Worm (Caenorhabditis elegans) whole organism, L3 larva: ENCODE data around the gene F59A1.16.
A peak's percentile ranks its signal among the peaks of the same experiment; 100 is the strongest.

ENCODE experiments used
- R02D3.7 ChIP-seq: fragments of 150-350 bp; optimal IDR thresholded peaks from 2 replicates; lab custom pipeline; 2014; ENCODE audit warnings: missing biosample characterization, missing genetic modification characterization
- ceh-16 ChIP-seq: sonication (generic microtip); optimal IDR thresholded peaks from 2 replicates; lab custom pipeline; 2017; ENCODE audit warnings: missing biosample characterization, missing genetic modification characterization
- ceh-28 ChIP-seq: fragments of 150-350 bp; optimal IDR thresholded peaks from 2 replicates; lab custom pipeline; 2014; ENCODE audit warnings: missing biosample characterization, missing genetic modification reagents, missing genetic modification characterization
- ceh-82 ChIP-seq: fragments of 150-350 bp; optimal IDR thresholded peaks from 2 replicates; lab custom pipeline; 2014; ENCODE audit warnings: missing biosample characterization, missing genetic modification characterization
- ceh-9 ChIP-seq: sonication (generic microtip); optimal IDR thresholded peaks from 2 replicates; lab custom pipeline; 2018; ENCODE audit warnings: missing biosample characterization, missing genetic modification characterization
- egl-27 ChIP-seq: sonication (generic microtip); optimal IDR thresholded peaks from 4 replicates; lab custom pipeline; 2017; ENCODE audit warnings: missing biosample characterization, missing genetic modification reagents, missing genetic modification characterization
- egl-5 ChIP-seq: fragments of 150-350 bp; optimal IDR thresholded peaks from 2 replicates; lab custom pipeline; 2017; ENCODE audit warnings: missing biosample characterization, missing genetic modification reagents, missing genetic modification characterization, inconsistent platforms
- elt-2 ChIP-seq: sonication (generic microtip); optimal IDR thresholded peaks from 2 replicates; lab custom pipeline; 2016; ENCODE audit warnings: missing genetic modification reagents, mild to moderate bottlenecking, missing genetic modification characterization, missing compliant biosample characterization
- elt-3 ChIP-seq, 3 experiments: fragments of 150-350 bp in 1 of 3; sonication (generic microtip) in 2 of 3; optimal IDR thresholded peaks; 2 replicates in 2 of 3; 4 replicates in 1 of 3; lab custom pipeline; 2014 to 2017; ENCODE audit warnings: missing biosample characterization in 3 of 3, missing genetic modification characterization in 3 of 3
- eor-1 ChIP-seq, 2 experiments: fragments of 150-350 bp; optimal IDR thresholded peaks; 2 replicates each; lab custom pipeline; 2014 to 2018; ENCODE audit warnings: missing biosample characterization in 2 of 2, missing genetic modification characterization in 2 of 2
- fkh-10 ChIP-seq: sonication (generic microtip); optimal IDR thresholded peaks from 2 replicates; lab custom pipeline; 2017; ENCODE audit warnings: missing biosample characterization, missing genetic modification reagents, missing genetic modification characterization
- fkh-2 ChIP-seq: fragments of 150-350 bp; optimal IDR thresholded peaks from 2 replicates; lab custom pipeline; 2014; ENCODE audit warnings: missing biosample characterization, missing genetic modification reagents, missing genetic modification characterization
- fos-1 ChIP-seq: fragments of 150-350 bp; optimal IDR thresholded peaks from 2 replicates; lab custom pipeline; 2014; ENCODE audit warnings: missing biosample characterization, missing genetic modification characterization
- jun-1 ChIP-seq: fragments of 150-350 bp; optimal IDR thresholded peaks from 2 replicates; lab custom pipeline; 2014; ENCODE audit warnings: missing biosample characterization, missing genetic modification reagents, missing genetic modification characterization
- lin-15B ChIP-seq: fragments of 150-350 bp; optimal IDR thresholded peaks from 2 replicates; lab custom pipeline; 2014; ENCODE audit warnings: missing biosample characterization, missing genetic modification characterization
- mdl-1 ChIP-seq: fragments of 150-350 bp; optimal IDR thresholded peaks from 2 replicates; lab custom pipeline; 2014; ENCODE audit warnings: missing biosample characterization, missing genetic modification characterization
- mml-1 ChIP-seq: fragments of 150-350 bp; sonication (generic microtip); optimal IDR thresholded peaks from 3 replicates; lab custom pipeline; 2014; ENCODE audit warnings: missing biosample characterization, missing genetic modification characterization
- nfya-1 ChIP-seq: sonication (generic microtip); optimal IDR thresholded peaks from 2 replicates; lab custom pipeline; 2017; ENCODE audit warnings: missing genetic modification characterization, mild to moderate bottlenecking, missing compliant biosample characterization, antibody characterized with exemption, moderate library complexity; ENCODE audit not compliant: insufficient read depth
- nhr-11 ChIP-seq: fragments of 150-350 bp; optimal IDR thresholded peaks from 2 replicates; lab custom pipeline; 2014; ENCODE audit warnings: missing biosample characterization, missing genetic modification characterization
- nhr-23 ChIP-seq: fragments of 150-350 bp; optimal IDR thresholded peaks from 2 replicates; lab custom pipeline; 2014; ENCODE audit warnings: missing biosample characterization, missing genetic modification reagents, missing genetic modification characterization
- nhr-237 ChIP-seq: fragments of 150-350 bp; optimal IDR thresholded peaks from 2 replicates; lab custom pipeline; 2014; ENCODE audit warnings: missing biosample characterization, missing genetic modification characterization
- nhr-25 ChIP-seq: sonication (generic microtip); optimal IDR thresholded peaks from 2 replicates; lab custom pipeline; 2017; ENCODE audit warnings: missing biosample characterization, missing genetic modification characterization
- nhr-28 ChIP-seq: fragments of 150-350 bp; optimal IDR thresholded peaks from 2 replicates; lab custom pipeline; 2014; ENCODE audit warnings: missing biosample characterization, missing genetic modification characterization
- nhr-43 ChIP-seq: sonication (generic microtip); optimal IDR thresholded peaks from 2 replicates; lab custom pipeline; 2016; ENCODE audit warnings: mild to moderate bottlenecking, missing genetic modification characterization, missing compliant biosample characterization; ENCODE audit not compliant: poor library complexity, severe bottlenecking
- nhr-67 ChIP-seq: fragments of 150-350 bp; optimal IDR thresholded peaks from 2 replicates; lab custom pipeline; 2014; ENCODE audit warnings: missing biosample characterization, missing genetic modification characterization
- nhr-76 ChIP-seq: fragments of 150-350 bp; sonication (generic microtip); optimal IDR thresholded peaks from 5 replicates; lab custom pipeline; 2014; ENCODE audit warnings: missing biosample characterization, missing genetic modification characterization
- nhr-77 ChIP-seq: fragments of 150-350 bp; optimal IDR thresholded peaks from 2 replicates; lab custom pipeline; 2014; ENCODE audit warnings: missing biosample characterization, missing genetic modification characterization
- pha-4 ChIP-seq: fragments of 150-350 bp; optimal IDR thresholded peaks from 2 replicates; lab custom pipeline; 2014; ENCODE audit warnings: missing biosample characterization, missing genetic modification reagents, missing genetic modification characterization
- pqm-1 ChIP-seq: fragments of 150-350 bp; optimal IDR thresholded peaks from 2 replicates; lab custom pipeline; 2017; ENCODE audit warnings: missing biosample characterization, missing genetic modification characterization, inconsistent platforms
- skn-1 ChIP-seq: fragments of 150-350 bp; optimal IDR thresholded peaks from 2 replicates; lab custom pipeline; 2014; ENCODE audit warnings: missing biosample characterization, missing genetic modification characterization
- tbx-2 ChIP-seq: sonication (generic microtip); optimal IDR thresholded peaks from 2 replicates; lab custom pipeline; 2016; ENCODE audit warnings: mild to moderate bottlenecking, missing genetic modification characterization, missing compliant biosample characterization
- unc-39 ChIP-seq: sonication (generic microtip); optimal IDR thresholded peaks from 4 replicates; lab custom pipeline; 2017; ENCODE audit warnings: missing biosample characterization, missing genetic modification characterization
- unc-62 ChIP-seq: fragments of 150-350 bp; sonication (generic microtip); optimal IDR thresholded peaks from 4 replicates; lab custom pipeline; 2014; ENCODE audit warnings: missing biosample characterization, missing genetic modification reagents, missing genetic modification characterization
- zag-1 ChIP-seq: fragments of 150-350 bp; optimal IDR thresholded peaks from 2 replicates; lab custom pipeline; 2014; ENCODE audit warnings: missing biosample characterization, missing genetic modification characterization

Gene F59A1.16

ce11 chrV:17724704-17725103 is 39.9 kb upstream of the F59A1.16 start, which contains the start of gene fat-5:
Gene fat-5, plus strand, starts transcription at chrV:17725004.
- TF ChIP-seq egl-5 (tag; lab: Kevin White, UChicago) (no peak), mml-1 (tag; lab: Kevin White, UChicago) (no peak), elt-3 (tag; optimal IDR thresholded peaks at IDR 0.05; lab: Kevin White, UChicago) (no peak), zag-1 (tag; lab: Kevin White, UChicago) (no peak), nhr-67 (no peak), unc-62 (no peak), R02D3.7 (tag; lab: Kevin White, UChicago) (no peak), pqm-1 (tag; lab: Kevin White, UChicago) (no peak), tbx-2 (tag; lab: Kevin White, UChicago) (no peak), ceh-28 (tag; lab: Kevin White, UChicago) (no peak), eor-1 (tag; optimal IDR thresholded peaks at IDR 0.05; lab: Kevin White, UChicago) (no peak), nhr-25 (tag; lab: Kevin White, UChicago) (no peak), nhr-76 (tag; lab: Kevin White, UChicago) (no peak), ceh-9 (tag; lab: Kevin White, UChicago) (no peak), skn-1 (tag; lab: Kevin White, UChicago) (no peak), nfya-1 (no peak)

ce11 chrV:17723142-17723781 is 38.5 kb upstream of the F59A1.16 start:
- TF ChIP-seq elt-2 (tag; lab: Kevin White, UChicago) (peak; percentile 52), nhr-28 (tag; lab: Kevin White, UChicago) (no peak), skn-1 (tag; lab: Kevin White, UChicago) (no peak), nhr-23 (tag; lab: Kevin White, UChicago) (peak; percentile 8), pqm-1 (tag; lab: Kevin White, UChicago) (peak; percentile 58), fos-1 (no peak), pha-4 (tag; lab: Kevin White, UChicago) (peak; percentile 20)

- TF ChIP-seq nhr-11 (tag; lab: Kevin White, UChicago) (no peak), egl-27 (no peak), ceh-28 (tag; lab: Kevin White, UChicago) (no peak), mdl-1 (tag; lab: Kevin White, UChicago) (no peak), nfya-1 (no peak), skn-1 (tag; lab: Kevin White, UChicago) (no peak), lin-15B (tag; lab: Kevin White, UChicago) (no peak), nhr-77 (no peak), ceh-82 (tag; lab: Kevin White, UChicago) (no peak), nhr-237 (tag; lab: Kevin White, UChicago) (no peak), unc-39 (tag; lab: Kevin White, UChicago) (no peak), pha-4 (tag; lab: Kevin White, UChicago) (no peak), eor-1 (tag; optimal IDR thresholded peaks at IDR 0.05; lab: Kevin White, UChicago) (no peak), R02D3.7 (tag; lab: Kevin White, UChicago) (no peak), fkh-10 (GFP tag; lab: Kevin White, UChicago) (no peak), nhr-43 (tag; lab: Kevin White, UChicago) (no peak), ceh-16 (tag; lab: Kevin White, UChicago) (no peak)
These were observed 37.8 kb upstream of the F59A1.16 start for ce11 chrV:17722553-17722952.

- TF ChIP-seq pqm-1 (tag; lab: Kevin White, UChicago) (peak; percentile 98), fkh-2 (tag; lab: Kevin White, UChicago) (no peak), elt-2 (tag; lab: Kevin White, UChicago) (peak; percentile 99), pha-4 (tag; lab: Kevin White, UChicago) (peak; percentile 47), ceh-9 (tag; lab: Kevin White, UChicago) (no peak), ceh-28 (tag; lab: Kevin White, UChicago) (peak; percentile 19), jun-1 (peak; percentile 84), unc-39 (tag; lab: Kevin White, UChicago) (no peak), egl-27 (peak; percentile 35)
These were observed 37.0 kb upstream of the F59A1.16 start for ce11 chrV:17721709-17722108.
